Fruit fly (Drosophila melanogaster): ENCODE data around the gene jar.

dm6 chr3R:24283582-24284085, 12.6 kb upstream of the jar start, which contains the start of gene CG6356:
- no peak for TF ChIP-seq achi (GFP tag; optimal IDR thresholded peaks at IDR 0.05)
- no peak for TF ChIP-seq Sox15 (GFP tag; optimal IDR thresholded peaks at IDR 0.05)
- no peak for TF ChIP-seq fd59A (GFP tag; optimal IDR thresholded peaks at IDR 0.05)
- TF ChIP-seq esn (GFP tag; optimal IDR thresholded peaks at IDR 0.05) = no peak
- no peak for TF ChIP-seq fd85E (GFP tag; optimal IDR thresholded peaks at IDR 0.05)
- no peak for TF ChIP-seq Sox102F (GFP tag; optimal IDR thresholded peaks at IDR 0.05)
- TF ChIP-seq CG8319 (GFP tag; optimal IDR thresholded peaks at IDR 0.05) = no peak
